Worm (Caenorhabditis elegans): Measurements from ENCODE around the gene C25D7.15.

Gene C25D7.15

ce11 chrV:15088613-15089012 lies 29.0 kb downstream of the C25D7.15 start, which contains the start of gene C01G10.18:
Gene C01G10.18 (minus strand): TSS chrV:15088713.
- TF ChIP-seq lim-7 (GFP tag; IDR thresholded peaks at IDR 0.05) = no peak
- TF ChIP-seq egl-43 (GFP tag; IDR thresholded peaks at IDR 0.05) = no peak
- TF ChIP-seq vab-7 (GFP tag; IDR thresholded peaks at IDR 0.05) = no peak
- TF ChIP-seq nhr-6 (tag; optimal IDR thresholded peaks at IDR 0.05) = no peak
- TF ChIP-seq ceh-44 (GFP tag; IDR thresholded peaks at IDR 0.05) = no peak
- TF ChIP-seq nhr-76 (tag; optimal IDR thresholded peaks at IDR 0.05) = no peak
- no peak for TF ChIP-seq lin-39 (tag; optimal IDR thresholded peaks at IDR 0.05)
- no peak for TF ChIP-seq arid-1 (GFP tag; conservative IDR thresholded peaks at IDR 0.05)

- TF ChIP-seq lim-7 (GFP tag; IDR thresholded peaks at IDR 0.05) (no peak), ceh-44 (GFP tag; IDR thresholded peaks at IDR 0.05) (no peak), zfp-3 (GFP tag; conservative IDR thresholded peaks at IDR 0.05) (no peak), snpc-4 (tag; optimal IDR thresholded peaks at IDR 0.05) (no peak), lir-3 (tag; optimal IDR thresholded peaks at IDR 0.05) (no peak), Y105C5A.15 (GFP tag; IDR thresholded peaks at IDR 0.05) (no peak), lin-38 (GFP tag; IDR thresholded peaks at IDR 0.05) (no peak), nhr-42 (GFP tag; IDR thresholded peaks at IDR 0.05) (no peak), spr-3 (GFP tag; optimal IDR thresholded peaks at IDR 0.05) (no peak), Y75B8A.6 (GFP tag; IDR thresholded peaks at IDR 0.05) (no peak), nhr-48 (tag; optimal IDR thresholded peaks at IDR 0.05) (no peak)
Measured at ce11 chrV:15089438-15089837, 29.8 kb downstream of the C25D7.15 start, which contains the start of the genes C01G10.5 and C01G10.4. Gene C01G10.5 (minus strand): TSS chrV:15089538. Gene C01G10.4 (plus strand): TSS chrV:15089740.

- TF ChIP-seq aly-2 (tag; optimal IDR thresholded peaks at IDR 0.05) (no peak), dmd-8 (GFP tag; IDR thresholded peaks at IDR 0.05) (no peak), hlh-11 (tag; optimal IDR thresholded peaks at IDR 0.05) (no peak), madf-5 (GFP tag; IDR thresholded peaks at IDR 0.05) (no peak), daf-12 (tag; optimal IDR thresholded peaks at IDR 0.05) (no peak), vab-7 (GFP tag; IDR thresholded peaks at IDR 0.05) (no peak), aha-1 (tag) (no peak), duxl-1 (tag; optimal IDR thresholded peaks at IDR 0.05; ENCODE audit: poor library complexity) (no peak), tag-97 (GFP tag; IDR thresholded peaks at IDR 0.05) (no peak), daf-16 (GFP tag; optimal IDR thresholded peaks at IDR 0.05) (no peak), daf-16 (tag; optimal IDR thresholded peaks at IDR 0.05) (no peak)
Measured at ce11 chrV:15090457-15090856, 30.8 kb downstream of the C25D7.15 start, which contains the start of gene C01G10.17. Gene C01G10.17 (plus strand): TSS chrV:15090757.

DNA sequence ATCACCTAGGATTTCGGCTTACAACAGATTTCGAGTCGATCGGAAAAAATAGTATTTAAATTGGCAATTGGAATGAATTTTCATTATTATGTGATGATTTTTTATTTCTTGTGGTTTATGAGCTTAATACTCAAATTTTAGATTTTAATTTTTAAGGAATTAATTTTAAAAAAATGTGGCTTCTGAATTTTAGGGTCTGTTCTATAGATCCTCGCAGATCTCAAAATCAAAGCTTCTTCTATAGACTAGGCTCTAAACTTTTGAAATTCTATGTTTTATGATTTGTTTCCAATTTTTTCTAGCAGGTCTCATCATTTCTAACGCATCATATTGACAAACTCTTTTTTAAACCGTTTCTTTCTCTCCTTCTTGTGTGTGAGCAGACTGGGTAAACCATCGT lies 33.1 kb downstream of the C25D7.15 start, which contains the start of gene txt-12:
Gene txt-12, plus strand, starts transcription at position 301 of the 400 bp plus-strand sequence.
- TF ChIP-seq zfp-2 (tag; optimal IDR thresholded peaks at IDR 0.05) (no peak), lsy-2 (tag; optimal IDR thresholded peaks at IDR 0.05) (no peak), nhr-10 (tag; optimal IDR thresholded peaks at IDR 0.05) (no peak), lin-38 (GFP tag; IDR thresholded peaks at IDR 0.05) (no peak), fos-1 (tag; optimal IDR thresholded peaks at IDR 0.05) (no peak), rbr-2 (tag; optimal IDR thresholded peaks at IDR 0.05) (no peak), hlh-11 (tag; optimal IDR thresholded peaks at IDR 0.05) (no peak), dmd-6 (GFP tag; IDR thresholded peaks at IDR 0.05) (no peak), daf-19 (GFP tag; conservative IDR thresholded peaks at IDR 0.05) (no peak), zip-11 (GFP tag; IDR thresholded peaks at IDR 0.05) (no peak), ces-1 (GFP tag; optimal IDR thresholded peaks at IDR 0.05) (no peak), snpc-1.2 (GFP tag; IDR thresholded peaks at IDR 0.05) (no peak), nhr-48 (tag; optimal IDR thresholded peaks at IDR 0.05) (no peak), set-16 (GFP tag; IDR thresholded peaks at IDR 0.05) (no peak), mes-2 (tag; optimal IDR thresholded peaks at IDR 0.05; ENCODE audit: poor library complexity, severe bottlenecking) (no peak), ama-1 (optimal IDR thresholded peaks at IDR 0.05) (no peak), tra-1 (GFP tag; IDR thresholded peaks at IDR 0.05) (no peak)
